Worm (Caenorhabditis elegans): Measurements from ENCODE around the gene sams-4.

sams-4 gene

DNA sequence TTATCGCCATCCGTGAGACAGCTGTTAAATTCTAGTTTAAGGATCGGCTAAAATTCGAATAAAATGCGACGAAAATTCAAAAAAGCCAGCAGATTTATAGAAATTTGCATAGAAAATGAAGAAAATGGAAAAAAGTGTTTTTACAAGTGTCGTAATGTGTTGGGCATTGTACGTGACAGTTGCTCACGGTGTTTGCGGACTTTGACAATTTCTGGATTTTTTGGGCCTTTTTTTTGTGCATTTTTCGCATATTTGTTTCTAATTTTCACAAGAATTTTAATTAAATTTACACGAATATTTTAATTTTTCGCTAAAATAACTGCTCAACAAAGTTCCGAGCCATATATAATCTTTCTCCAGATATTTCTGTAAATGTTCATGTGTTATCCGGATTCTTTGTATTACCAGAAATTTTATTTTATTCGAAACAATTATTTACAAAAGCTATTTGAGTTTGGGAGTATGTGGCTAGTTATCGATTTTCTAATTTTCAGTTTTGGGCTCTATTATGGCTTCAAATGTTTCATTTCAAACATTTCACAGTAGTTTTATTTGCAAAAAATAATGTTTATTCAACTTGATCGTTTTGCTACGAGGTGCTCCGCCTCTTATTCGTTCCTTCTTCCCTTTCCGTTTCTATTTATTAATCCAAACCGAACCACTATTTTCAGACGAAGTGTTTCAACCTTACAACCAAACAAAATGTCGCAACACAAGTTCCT is 2.0 kb upstream of the sams-4 start, which contains the start of gene sams-3 (continued):
- TF ChIP-seq mel-28 (tag; optimal IDR thresholded peaks at IDR 0.05; ENCODE audit: borderline replicate concordance) (no peak), sptf-2 (GFP tag; optimal IDR thresholded peaks at IDR 0.05) (no peak), B0019.2 (GFP tag; conservative IDR thresholded peaks at IDR 0.05) (no peak), dox-1 (GFP tag; IDR thresholded peaks at IDR 0.05) (no peak), ztf-22 (GFP tag; optimal IDR thresholded peaks at IDR 0.05) (no peak), tbp1 (GFP tag; optimal IDR thresholded peaks at IDR 0.05) (peak; percentile 15), F57C9.4 (tag; optimal IDR thresholded peaks at IDR 0.05) (no peak), let-526 (GFP tag; IDR thresholded peaks at IDR 0.05) (no peak), cebp-1 (GFP tag; IDR thresholded peaks at IDR 0.05) (no peak), cebp-1 (tag; optimal IDR thresholded peaks at IDR 0.05) (no peak), D2030.7 (GFP tag; IDR thresholded peaks at IDR 0.05) (0 out of 2 replicates have a peak, but pooled peaks have one; percentile 15), lin-26 (GFP tag; IDR thresholded peaks at IDR 0.05) (no peak), madf-3 (GFP tag; IDR thresholded peaks at IDR 0.05) (no peak)

DNA sequence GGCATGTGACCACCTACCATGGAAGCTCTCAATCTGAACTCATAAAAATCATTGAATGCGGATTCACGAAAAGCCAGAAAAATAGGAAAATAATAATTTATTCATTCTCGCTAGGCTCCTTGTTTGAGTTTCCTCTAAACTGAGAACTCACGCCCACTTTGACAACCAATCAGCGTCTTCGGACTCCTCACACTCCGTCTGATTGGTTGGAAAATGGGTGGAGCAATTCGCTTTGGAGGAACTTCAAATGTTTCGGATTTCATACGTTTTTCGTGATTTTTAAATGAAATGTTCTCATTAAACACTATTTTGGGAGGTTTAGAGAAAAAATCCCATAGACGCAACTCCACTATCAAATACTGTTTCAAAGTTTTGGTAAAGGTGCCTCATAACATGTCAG is 3.3 kb downstream of the sams-4 start:
- TF ChIP-seq nhr-120 (GFP tag; IDR thresholded peaks at IDR 0.05), result no peak
- 0 out of 2 replicates have a peak, but pooled peaks have one; percentile 16 for TF ChIP-seq cebp-2 (GFP tag; IDR thresholded peaks at IDR 0.05)

DNA sequence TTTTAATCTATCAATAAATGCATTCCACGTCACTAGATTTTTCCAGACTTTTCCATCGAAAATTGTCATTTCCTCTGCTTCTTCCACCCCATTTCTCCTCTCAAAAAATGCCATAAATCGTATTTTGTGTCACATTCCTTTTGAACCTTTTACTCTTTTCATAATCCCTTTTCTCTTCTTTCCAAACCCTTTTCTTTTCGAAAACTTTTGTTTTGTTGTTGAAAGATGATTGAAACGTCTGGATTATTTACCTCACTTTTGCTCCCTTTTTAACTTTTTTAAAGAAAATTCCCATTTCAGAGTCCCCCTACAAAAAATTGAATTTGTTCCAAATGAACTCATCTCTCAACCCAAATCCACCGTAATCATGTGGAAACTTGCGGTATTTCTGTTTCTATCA is 7.0 kb downstream of the sams-4 start, which contains the start of gene C06E7.2:
C06E7.2 (plus strand) TSS at position 301 of the 400 bp plus-strand sequence.
- TF ChIP-seq F52B5.7 (tag; optimal IDR thresholded peaks at IDR 0.05), result no peak
- TF ChIP-seq egl-18 (GFP tag; IDR thresholded peaks at IDR 0.05), result no peak
- TF ChIP-seq lin-26 (GFP tag; IDR thresholded peaks at IDR 0.05), result no peak
- no peak for TF ChIP-seq sptf-2 (GFP tag; optimal IDR thresholded peaks at IDR 0.05)
- no peak for TF ChIP-seq ceh-91 (GFP tag; IDR thresholded peaks at IDR 0.05)
- TF ChIP-seq ztf-28 (GFP tag; IDR thresholded peaks at IDR 0.05), result no peak
- no peak for TF ChIP-seq nhr-120 (GFP tag; IDR thresholded peaks at IDR 0.05)

DNA sequence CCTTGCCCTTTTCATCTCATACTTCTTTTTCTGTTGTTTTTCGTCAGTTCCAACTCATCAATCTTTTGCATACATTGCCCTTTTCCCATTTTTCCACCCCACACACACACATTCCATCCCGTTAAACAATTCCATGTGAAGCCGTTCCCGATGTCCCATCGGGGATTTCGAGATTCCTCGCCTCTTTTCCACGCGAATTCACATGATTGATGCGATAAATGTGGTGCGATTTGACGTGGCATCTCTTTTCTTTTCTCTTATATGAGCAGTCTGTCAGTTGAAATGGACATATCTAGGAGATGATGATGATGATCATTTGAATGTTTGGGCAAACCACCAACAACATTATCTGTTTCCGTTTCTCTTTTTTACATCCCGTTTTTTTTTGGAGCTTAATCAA is 12.0 kb downstream of the sams-4 start:
- TF ChIP-seq F57A8.1 (GFP tag; optimal IDR thresholded peaks at IDR 0.05), result no peak
- TF ChIP-seq D2030.7 (GFP tag; IDR thresholded peaks at IDR 0.05), result no peak
- no peak for TF ChIP-seq ZK185.1 (tag; optimal IDR thresholded peaks at IDR 0.05; ENCODE audit: poor library complexity, severe bottlenecking)
- no peak for TF ChIP-seq akir-1 (GFP tag; optimal IDR thresholded peaks at IDR 0.05)
- no peak for TF ChIP-seq hlh-26 (GFP tag; conservative IDR thresholded peaks at IDR 0.05)

DNA sequence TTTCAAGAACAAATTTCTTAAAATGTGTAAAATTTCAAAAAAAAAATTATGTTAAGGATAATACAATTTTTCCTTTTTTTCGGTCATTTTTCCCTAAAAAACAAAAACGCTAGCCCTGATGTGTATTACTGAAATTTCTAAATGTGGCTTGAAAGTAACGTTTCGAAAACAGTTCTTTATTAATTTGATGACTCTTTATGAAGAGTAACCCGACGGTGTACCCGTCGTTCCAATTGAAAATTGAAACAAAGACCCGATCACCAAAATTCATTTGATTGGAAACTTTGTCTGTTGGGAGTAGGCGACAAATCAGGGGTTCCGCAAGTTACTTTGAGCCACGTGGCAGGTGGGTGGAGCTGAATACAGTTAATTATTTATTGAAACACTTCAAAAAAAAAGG is 13.4 kb downstream of the sams-4 start:
- TF ChIP-seq snpc-1.1 (tag; optimal IDR thresholded peaks at IDR 0.05; ENCODE audit: insufficient read depth), result peak; percentile 85
- no peak for TF ChIP-seq repo-1 (tag; optimal IDR thresholded peaks at IDR 0.05)
- 0 out of 2 replicates have a peak, but pooled peaks have one; percentile 11 for TF ChIP-seq pbrm-1 (GFP tag; IDR thresholded peaks at IDR 0.05)
- TF ChIP-seq hrde-1 (tag; optimal IDR thresholded peaks at IDR 0.05; ENCODE audit: borderline replicate concordance), result no peak
- TF ChIP-seq C17E4.6 (GFP tag; IDR thresholded peaks at IDR 0.05), result no peak
- no peak for TF ChIP-seq nhr-90 (tag; optimal IDR thresholded peaks at IDR 0.05)
- no peak for TF ChIP-seq Y67H2A.10 (GFP tag; conservative IDR thresholded peaks at IDR 0.05)
- TF ChIP-seq D2030.7 (GFP tag; IDR thresholded peaks at IDR 0.05), result peak; percentile 79
- TF ChIP-seq somi-1 (GFP tag; optimal IDR thresholded peaks at IDR 0.05), result no peak
- no peak for TF ChIP-seq Y53G8AR.9 (GFP tag; conservative IDR thresholded peaks at IDR 0.05)
- no peak for TF ChIP-seq egrh-3 (GFP tag; IDR thresholded peaks at IDR 0.05)
- TF ChIP-seq ets-4 (GFP tag; optimal IDR thresholded peaks at IDR 0.05), result no peak
- TF ChIP-seq tlf-1 (GFP tag; optimal IDR thresholded peaks at IDR 0.05), result no peak
- TF ChIP-seq sdz-38 (tag; optimal IDR thresholded peaks at IDR 0.05), result no peak
- TF ChIP-seq fkh-3 (tag; optimal IDR thresholded peaks at IDR 0.05), result no peak
- TF ChIP-seq unc-130 (GFP tag; optimal IDR thresholded peaks at IDR 0.05), result no peak
- no peak for TF ChIP-seq lin-26 (GFP tag; IDR thresholded peaks at IDR 0.05)
- TF ChIP-seq atf-7 (tag; optimal IDR thresholded peaks at IDR 0.05), result no peak
- no peak for TF ChIP-seq aptf-3 (GFP tag; IDR thresholded peaks at IDR 0.05)
- no peak for TF ChIP-seq dpff-1 (tag; optimal IDR thresholded peaks at IDR 0.05)
- no peak for TF ChIP-seq ekl-4 (GFP tag; IDR thresholded peaks at IDR 0.05)
